Worm (Caenorhabditis elegans): ENCODE data around the gene kdp-1.

ce11 chrIV:13252211-13252610, 47.8 kb upstream of the kdp-1 start, which contains the start of gene ttr-51:
- TF ChIP-seq pat-9 (tag; optimal IDR thresholded peaks at IDR 0.05) (no peak), lin-11 (tag; optimal IDR thresholded peaks at IDR 0.05) (no peak)
